Worm (Caenorhabditis elegans) whole organism, L4 larva: ENCODE data around the gene pwp-1.

Source experiments
- D1046.2 ChIP-seq: fragments of 200-800 bp; sonication (Bioruptor generic); IDR thresholded peaks from 2 replicates; pipeline ENCODE4 v1.3.6; 2022; ENCODE audit warnings: missing genetic modification characterization, missing compliant biosample characterization
- F37D6.2 ChIP-seq: sonication (generic microtip); optimal IDR thresholded peaks from 2 replicates; lab custom pipeline; 2016; ENCODE audit warnings: mild to moderate bottlenecking, missing genetic modification characterization, missing compliant biosample characterization
- F44E2.7 ChIP-seq: fragments of 200-800 bp; sonication (Bioruptor generic); IDR thresholded peaks from 2 replicates; pipeline ENCODE4 v2.1.2; 2022; ENCODE audit warnings: missing genetic modification characterization, missing compliant biosample characterization
- F49E8.2 ChIP-seq: sonication (generic microtip); optimal IDR thresholded peaks from 2 replicates; lab custom pipeline; 2016; ENCODE audit warnings: missing compliant biosample characterization, mild to moderate bottlenecking, missing genetic modification characterization, borderline replicate concordance
- R02D3.7 ChIP-seq: fragments of 150-350 bp; sonication (generic microtip); optimal IDR thresholded peaks from 3 replicates; lab custom pipeline; 2014; ENCODE audit warnings: missing biosample characterization, missing genetic modification characterization
- Y105C5A.15 ChIP-seq: fragments of 200-800 bp; sonication (Bioruptor generic); IDR thresholded peaks from 2 replicates; pipeline ENCODE4 v1.3.6; 2022; ENCODE audit warnings: missing genetic modification characterization, missing compliant biosample characterization
- Y5F2A.4 ChIP-seq: fragments of 200-800 bp; sonication (Bioruptor generic); optimal IDR thresholded peaks from 2 replicates; lab custom pipeline; 2018; ENCODE audit warnings: mild to moderate bottlenecking, missing genetic modification characterization, missing compliant biosample characterization
- ZK337.2 ChIP-seq: fragments of 200-800 bp; sonication (Bioruptor generic); IDR thresholded peaks from 2 replicates; pipeline ENCODE4 v1.3.6; 2022; ENCODE audit warnings: missing genetic modification reagents, missing genetic modification characterization, missing compliant biosample characterization
- aha-1 ChIP-seq: fragments of 150-350 bp; peaks from one replicate; lab custom pipeline; 2014; ENCODE audit warnings: missing biosample characterization, missing genetic modification characterization
- aly-2 ChIP-seq: sonication (generic microtip); optimal IDR thresholded peaks from 2 replicates; lab custom pipeline; 2018; ENCODE audit warnings: missing biosample characterization, missing genetic modification characterization
- ama-1 ChIP-seq: fragments of 150-350 bp; optimal IDR thresholded peaks from 2 replicates; lab custom pipeline; 2014; ENCODE audit warnings: inconsistent platforms, mixed read lengths
- ceh-20 ChIP-seq: fragments of 200-800 bp; sonication (Bioruptor generic); IDR thresholded peaks from 2 replicates; pipeline ENCODE4 v1.3.6; 2022; ENCODE audit warnings: missing genetic modification reagents, missing genetic modification characterization, missing compliant biosample characterization
- ceh-44 ChIP-seq: fragments of 200-800 bp; sonication (Bioruptor generic); IDR thresholded peaks from 2 replicates; pipeline ENCODE4 v1.3.6; 2022; ENCODE audit warnings: missing genetic modification reagents, missing genetic modification characterization, missing compliant biosample characterization
- ceh-62 ChIP-seq: sonication (generic microtip); optimal IDR thresholded peaks from 2 replicates; lab custom pipeline; 2017; ENCODE audit warnings: missing biosample characterization, missing genetic modification characterization
- ceh-82 ChIP-seq: sonication (generic microtip); optimal IDR thresholded peaks from 2 replicates; lab custom pipeline; 2017; ENCODE audit warnings: missing biosample characterization, missing genetic modification characterization
- ctbp-1 ChIP-seq: fragments of 200-800 bp; sonication (Bioruptor generic); IDR thresholded peaks from 2 replicates; pipeline ENCODE4 v1.3.6; 2022; ENCODE audit warnings: missing genetic modification reagents, missing genetic modification characterization, missing compliant biosample characterization
- daf-12 ChIP-seq: fragments of 150-350 bp; optimal IDR thresholded peaks from 2 replicates; lab custom pipeline; 2014; ENCODE audit warnings: missing biosample characterization, missing genetic modification reagents, missing genetic modification characterization
- dpl-1 ChIP-seq: fragments of 150-350 bp; optimal IDR thresholded peaks from 2 replicates; lab custom pipeline; 2014; ENCODE audit warnings: missing biosample characterization, missing genetic modification reagents, missing genetic modification characterization
- fos-1 ChIP-seq: fragments of 150-350 bp; optimal IDR thresholded peaks from 2 replicates; lab custom pipeline; 2014; ENCODE audit warnings: missing biosample characterization, missing genetic modification characterization
- gei-8 ChIP-seq: fragments of 200-800 bp; sonication (Bioruptor generic); optimal IDR thresholded peaks from 2 replicates; lab custom pipeline; 2018; ENCODE audit warnings: mild to moderate bottlenecking, missing genetic modification characterization, missing compliant biosample characterization
- hlh-11 ChIP-seq: fragments of 200-800 bp; sonication (Bioruptor generic); optimal IDR thresholded peaks from 2 replicates; lab custom pipeline; 2018; ENCODE audit warnings: mild to moderate bottlenecking, missing genetic modification characterization, missing compliant biosample characterization
- hlh-30 ChIP-seq: sonication (generic microtip); optimal IDR thresholded peaks from 2 replicates; lab custom pipeline; 2017; ENCODE audit warnings: antibody characterized with exemption, mild to moderate bottlenecking, missing genetic modification characterization, missing compliant biosample characterization; ENCODE audit not compliant: insufficient read depth
- lin-29 ChIP-seq: fragments of 200-800 bp; sonication (Bioruptor generic); IDR thresholded peaks from 2 replicates; pipeline ENCODE4 v1.3.6; 2022; ENCODE audit warnings: missing genetic modification reagents, missing genetic modification characterization, missing compliant biosample characterization
- lin-38 ChIP-seq: fragments of 200-800 bp; sonication (Bioruptor generic); IDR thresholded peaks from 2 replicates; pipeline ENCODE4 v1.3.6; 2022; ENCODE audit warnings: missing genetic modification reagents, missing genetic modification characterization, missing compliant biosample characterization
- madf-5 ChIP-seq, 2 experiments: fragments of 200-800 bp; sonication (Bioruptor generic); IDR thresholded peaks; 2 replicates each; pipeline ENCODE4 v1.3.6; 2022; ENCODE audit warnings: missing compliant biosample characterization in 2 of 2, missing genetic modification characterization in 2 of 2
- madf-9 ChIP-seq: fragments of 200-800 bp; sonication (Bioruptor generic); conservative IDR thresholded peaks from 2 replicates; pipeline ENCODE4 v1.3.6; 2022; ENCODE audit warnings: missing genetic modification reagents, missing genetic modification characterization, missing compliant biosample characterization
- mep-1 ChIP-seq: fragments of 150-350 bp; sonication (generic microtip); optimal IDR thresholded peaks from 3 replicates; lab custom pipeline; 2014; ENCODE audit warnings: missing biosample characterization, missing genetic modification characterization
- mes-2 ChIP-seq: sonication (generic microtip); optimal IDR thresholded peaks from 2 replicates; lab custom pipeline; 2016; ENCODE audit warnings: missing genotype, mild to moderate bottlenecking, missing genetic modification characterization, missing compliant biosample characterization; ENCODE audit not compliant: poor library complexity, severe bottlenecking
- mxl-3 ChIP-seq: fragments of 200-800 bp; sonication (Bioruptor generic); optimal IDR thresholded peaks from 2 replicates; lab custom pipeline; 2018; ENCODE audit warnings: mild to moderate bottlenecking, missing genetic modification characterization, missing compliant biosample characterization
- nhr-11 ChIP-seq: fragments of 150-350 bp; optimal IDR thresholded peaks from 2 replicates; lab custom pipeline; 2014; ENCODE audit warnings: missing biosample characterization, missing genetic modification characterization
- nhr-25 ChIP-seq: sonication (generic microtip); optimal IDR thresholded peaks from 2 replicates; lab custom pipeline; 2017; ENCODE audit warnings: missing genetic modification characterization, mild to moderate bottlenecking, missing compliant biosample characterization, antibody characterized with exemption, moderate library complexity, borderline replicate concordance; ENCODE audit not compliant: insufficient read depth
- nhr-28 ChIP-seq: fragments of 150-350 bp; optimal IDR thresholded peaks from 2 replicates; lab custom pipeline; 2014; ENCODE audit warnings: missing biosample characterization, missing genetic modification characterization
- nhr-42 ChIP-seq: fragments of 200-800 bp; sonication (Bioruptor generic); IDR thresholded peaks from 2 replicates; pipeline ENCODE4 v1.3.6; 2022; ENCODE audit warnings: missing genetic modification characterization, missing compliant biosample characterization
- nhr-48 ChIP-seq: sonication (generic microtip); optimal IDR thresholded peaks from 2 replicates; lab custom pipeline; 2016; ENCODE audit warnings: mild to moderate bottlenecking, missing genetic modification characterization, missing compliant biosample characterization
- nhr-6 ChIP-seq: fragments of 150-350 bp; optimal IDR thresholded peaks from 2 replicates; lab custom pipeline; 2014; ENCODE audit warnings: missing biosample characterization, missing genetic modification characterization
- nhr-76 ChIP-seq: fragments of 150-350 bp; optimal IDR thresholded peaks from 2 replicates; lab custom pipeline; 2014; ENCODE audit warnings: missing biosample characterization, missing genetic modification characterization
- php-3 ChIP-seq: fragments of 200-800 bp; sonication (Bioruptor generic); IDR thresholded peaks from 2 replicates; pipeline ENCODE4 v1.3.6; 2022; ENCODE audit warnings: missing genetic modification reagents, missing genetic modification characterization, missing compliant biosample characterization
- pqm-1 ChIP-seq: sonication (generic microtip); optimal IDR thresholded peaks from 2 replicates; lab custom pipeline; 2017; ENCODE audit warnings: missing biosample characterization, missing genetic modification characterization
- skn-1 ChIP-seq: fragments of 150-350 bp; optimal IDR thresholded peaks from 2 replicates; lab custom pipeline; 2014; ENCODE audit warnings: missing biosample characterization, missing genetic modification characterization
- snpc-1.2 ChIP-seq: fragments of 200-800 bp; sonication (Bioruptor generic); IDR thresholded peaks from 2 replicates; pipeline ENCODE4 v1.3.6; 2022; ENCODE audit warnings: missing genetic modification reagents, missing genetic modification characterization, missing compliant biosample characterization
- spr-1 ChIP-seq: sonication (generic microtip); optimal IDR thresholded peaks from 2 replicates; lab custom pipeline; 2016; ENCODE audit warnings: mild to moderate bottlenecking, missing genetic modification characterization, missing compliant biosample characterization
- spr-3 ChIP-seq: fragments of 200-800 bp; sonication (Bioruptor generic); optimal IDR thresholded peaks from 2 replicates; lab custom pipeline; 2018; ENCODE audit warnings: mild to moderate bottlenecking, missing genetic modification characterization, missing compliant biosample characterization
- tag-97 ChIP-seq: fragments of 200-800 bp; sonication (Bioruptor generic); IDR thresholded peaks from 2 replicates; pipeline ENCODE4 v1.3.6; 2022; ENCODE audit warnings: missing genetic modification characterization, missing compliant biosample characterization
- tra-1 ChIP-seq: fragments of 200-800 bp; sonication (Bioruptor generic); IDR thresholded peaks from 2 replicates; pipeline ENCODE4 v1.3.6; 2022; ENCODE audit warnings: missing genetic modification reagents, missing genetic modification characterization, missing compliant biosample characterization
- unc-62 ChIP-seq, 3 experiments: fragments of 150-350 bp in 1 of 3; sonication (generic microtip); optimal IDR thresholded peaks in 2 of 3; peaks in 1 of 3; 1 replicate in 1 of 3; 2 replicates in 2 of 3; lab custom pipeline; 2014 to 2017; ENCODE audit warnings: missing biosample characterization in 3 of 3, missing genetic modification characterization in 3 of 3, missing genetic modification reagents in 3 of 3, missing genotype in 1 of 3
- vab-7 ChIP-seq: fragments of 200-800 bp; sonication (Bioruptor generic); IDR thresholded peaks from 2 replicates; pipeline ENCODE4 v1.3.6; 2022; ENCODE audit warnings: missing genetic modification reagents, missing genetic modification characterization, missing compliant biosample characterization
- zfp-2 ChIP-seq: sonication (generic microtip); optimal IDR thresholded peaks from 2 replicates; lab custom pipeline; 2016; ENCODE audit warnings: mild to moderate bottlenecking, missing genetic modification characterization, missing compliant biosample characterization
- zip-11 ChIP-seq: fragments of 200-800 bp; sonication (Bioruptor generic); IDR thresholded peaks from 2 replicates; pipeline ENCODE4 v1.3.6; 2022; ENCODE audit warnings: missing genetic modification characterization, missing compliant biosample characterization
- zip-2 ChIP-seq: fragments of 150-350 bp; optimal IDR thresholded peaks from 2 replicates; lab custom pipeline; 2014; ENCODE audit warnings: missing biosample characterization, missing genetic modification characterization

The pwp-1 gene

DNA sequence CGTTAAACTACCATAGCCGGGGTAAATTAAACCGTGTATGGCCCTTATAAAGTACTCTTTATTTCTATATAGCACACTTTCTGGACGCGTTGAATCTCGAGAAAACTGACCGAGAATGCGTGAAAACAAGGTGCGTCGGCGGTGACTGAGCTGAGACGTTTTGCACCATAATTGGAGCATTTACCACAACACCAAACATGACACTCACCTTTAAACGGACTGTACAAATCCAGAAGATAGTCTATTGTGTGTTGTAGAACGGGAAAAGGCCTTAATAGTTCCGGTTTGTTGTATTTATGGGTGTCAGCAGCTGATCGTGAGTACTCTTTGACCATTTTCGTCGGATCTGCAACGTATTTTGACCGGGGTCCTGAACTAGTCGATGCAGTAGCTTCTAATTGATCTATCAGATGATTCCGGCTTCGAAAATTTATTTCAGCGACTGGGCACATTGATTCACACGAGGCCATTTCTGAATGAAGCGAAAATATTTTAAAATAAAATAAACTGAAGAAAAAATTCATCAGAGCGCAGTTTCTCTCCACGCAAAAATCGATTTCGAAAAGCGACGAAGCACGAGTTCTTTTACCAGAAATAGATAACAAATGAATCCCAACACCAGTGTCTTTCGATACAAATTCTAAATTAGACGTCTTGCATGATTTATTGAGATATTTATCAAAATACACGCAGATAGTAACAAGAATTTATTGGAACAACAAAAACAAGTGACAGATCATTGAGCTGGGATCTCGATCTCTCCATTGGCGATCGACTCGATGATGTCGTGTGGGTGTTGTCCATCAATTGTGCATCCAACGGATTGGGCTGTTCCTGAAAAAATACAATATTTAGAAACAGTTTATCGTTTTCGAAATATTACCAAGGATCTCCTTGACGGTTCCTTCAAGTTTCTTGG, 2.8 kb upstream of the pwp-1 start, which contains the start of gene tag-115 (continued):
- TF ChIP-seq lin-29 (no peak), spr-1 (peak; percentile 26), dpl-1 (GFP tag; lab: Kevin White, UChicago) (no peak), Y5F2A.4 (GFP tag; lab: Kevin White, UChicago) (peak; percentile 8), R02D3.7 (tag; lab: Kevin White, UChicago) (no peak), fos-1 (tag; lab: Kevin White, UChicago) (no peak), ZK337.2 (no peak), nhr-76 (tag; lab: Kevin White, UChicago) (no peak), tag-97 (GFP tag; lab: Robert Waterston, UW) (no peak), ceh-44 (no peak; the same call in 1 of the 2 replicates), Y105C5A.15 (GFP tag; lab: Robert Waterston, UW) (no peak), gei-8 (GFP tag; lab: Kevin White, UChicago) (no peak), vab-7 (no peak), F49E8.2 (tag; lab: Kevin White, UChicago) (peak; percentile 69), zip-2 (tag; lab: Kevin White, UChicago) (no peak), nhr-42 (GFP tag; lab: Robert Waterston, UW) (no peak), nhr-11 (tag; lab: Kevin White, UChicago) (no peak), nhr-25 (tag; lab: Kevin White, UChicago) (peak; percentile 9), mep-1 (peak; percentile 3), unc-62 (GFP tag; optimal IDR thresholded peaks at IDR 0.05 in 1 of 2; lab: Kevin White, UChicago) (peak in 1 of 2 experiments; percentile 83), unc-62 (tag; optimal IDR thresholded peaks at IDR 0.05; lab: Kevin White, UChicago) (no peak), zfp-2 (tag; lab: Kevin White, UChicago) (no peak), ctbp-1 (GFP tag; lab: Robert Waterston, UW) (no peak), F37D6.2 (tag; lab: Kevin White, UChicago) (no peak), D1046.2 (no peak), hlh-11 (no peak), F44E2.7 (GFP tag; lab: Robert Waterston, UW) (peak; percentile 16; the same call in 1 of the 2 replicates), php-3 (GFP tag; lab: Robert Waterston, UW) (no peak), skn-1 (tag; lab: Kevin White, UChicago) (no peak), mxl-3 (no peak), lin-38 (GFP tag; lab: Robert Waterston, UW) (peak; percentile 85), ceh-20 (GFP tag; lab: Robert Waterston, UW) (no peak), tra-1 (GFP tag; lab: Robert Waterston, UW) (peak; percentile 62), mes-2 (tag; lab: Kevin White, UChicago) (peak; percentile 61), aly-2 (tag; lab: Kevin White, UChicago) (no peak)

DNA sequence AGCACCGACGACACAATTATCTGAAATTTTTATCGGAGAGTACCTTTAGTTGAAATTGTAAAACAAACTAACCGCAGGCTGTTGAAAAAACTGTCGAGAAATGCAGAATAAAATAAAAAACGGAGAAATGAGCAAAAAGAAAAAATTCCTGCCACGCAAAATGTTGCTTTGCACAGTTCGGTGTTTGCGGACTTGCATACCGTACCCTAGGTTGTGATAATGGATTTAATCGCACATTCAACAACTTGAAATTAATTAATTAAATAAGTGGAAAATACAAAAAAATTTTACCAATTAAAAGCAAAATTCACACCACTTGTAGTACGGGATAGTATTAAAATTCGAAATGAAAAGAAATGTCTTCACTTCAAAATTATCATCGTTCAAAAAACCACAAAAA, 5.0 kb downstream of the pwp-1 start:
- peak; percentile 9 for TF ChIP-seq nhr-28 (tag; lab: Kevin White, UChicago)
- peak; percentile 50 for TF ChIP-seq dpl-1 (GFP tag; lab: Kevin White, UChicago)
- no peak for TF ChIP-seq ceh-62
- no peak for TF ChIP-seq pqm-1 (tag; lab: Kevin White, UChicago)
- peak; percentile 39 for TF ChIP-seq hlh-30 (tag; lab: Kevin White, UChicago)
- no peak for TF ChIP-seq spr-3 (GFP tag; lab: Kevin White, UChicago)
- TF ChIP-seq tag-97 (GFP tag; lab: Robert Waterston, UW) = no peak
- no peak for TF ChIP-seq daf-12 (tag; lab: Kevin White, UChicago)
- TF ChIP-seq madf-5 (GFP tag; IDR thresholded peaks at IDR 0.05; lab: Robert Waterston, UW) = no peak
- no peak for TF ChIP-seq F49E8.2 (tag; lab: Kevin White, UChicago)
- TF ChIP-seq gei-8 (GFP tag; lab: Kevin White, UChicago) = no peak
- no peak for TF ChIP-seq ceh-20 (GFP tag; lab: Robert Waterston, UW)
- no peak for TF ChIP-seq ceh-82
- no peak for TF ChIP-seq aha-1 (tag; lab: Kevin White, UChicago)
- TF ChIP-seq nhr-48 (tag; lab: Kevin White, UChicago) = no peak
- peak; percentile 72 for TF ChIP-seq nhr-6 (tag; lab: Kevin White, UChicago)
- TF ChIP-seq madf-9 (GFP tag; lab: Robert Waterston, UW) = no peak
- no peak for TF ChIP-seq zip-11
- no peak for TF ChIP-seq snpc-1.2 (GFP tag; lab: Robert Waterston, UW)
- no peak for TF ChIP-seq lin-29
- no peak for TF ChIP-seq nhr-42 (GFP tag; lab: Robert Waterston, UW)
- no peak for TF ChIP-seq ama-1 (lab: Kevin White, UChicago)
